Worm (Caenorhabditis elegans) whole organism, L1 larva: Measurements from ENCODE around the gene clec-148.

ENCODE experiments used
- dpl-1 ChIP-seq, 3 experiments: fragments of 150-350 bp in 2 of 3; sonication (generic microtip) in 1 of 3; optimal IDR thresholded peaks; 2 replicates each; lab custom pipeline; 2014 to 2017; ENCODE audit warnings: missing biosample characterization in 3 of 3, missing genetic modification characterization in 3 of 3, missing genetic modification reagents in 3 of 3
- mdl-1 ChIP-seq, 2 experiments: fragments of 150-350 bp; optimal IDR thresholded peaks; 2 replicates each; lab custom pipeline; 2014 to 2017; ENCODE audit warnings: missing biosample characterization in 2 of 2, missing genetic modification characterization in 2 of 2, inconsistent platforms in 1 of 2
- nhr-20 ChIP-seq: sonication (generic microtip); optimal IDR thresholded peaks from 2 replicates; lab custom pipeline; 2016; ENCODE audit warnings: mild to moderate bottlenecking, missing genetic modification characterization, missing compliant biosample characterization
- nhr-28 ChIP-seq: fragments of 150-350 bp; optimal IDR thresholded peaks from 2 replicates; lab custom pipeline; 2014; ENCODE audit warnings: missing biosample characterization, missing genetic modification characterization

- TF ChIP-seq nhr-20 (tag; lab: Kevin White, UChicago) (no peak), nhr-28 (no peak), mdl-1 (tag; optimal IDR thresholded peaks at IDR 0.05; lab: Kevin White, UChicago) (no peak), dpl-1 (GFP tag; optimal IDR thresholded peaks at IDR 0.05; lab: Kevin White, UChicago) (no peak)
These were observed 6.2 kb downstream of the clec-148 start, which contains the start of gene F40G9.18 for ce11 chrIII:169478-169877.
